Fruit fly (Drosophila melanogaster): ENCODE data around the gene KdelR.

dm6 chr2L:10476879-10477278 lies 50.2 kb downstream of the KdelR start, which contains the start of gene RluA-2:
- TF ChIP-seq CG32121 (GFP tag; IDR thresholded peaks at IDR 0.05): no peak
- TF ChIP-seq EcR (GFP tag; optimal IDR thresholded peaks at IDR 0.05): no peak
- no peak for TF ChIP-seq CG12605 (GFP tag; IDR thresholded peaks at IDR 0.05)
- no peak for TF ChIP-seq CG4496 (GFP tag; IDR thresholded peaks at IDR 0.05)
- TF ChIP-seq rn (GFP tag; IDR thresholded peaks at IDR 0.05): no peak
- no peak for TF ChIP-seq Pif1A (GFP tag; optimal IDR thresholded peaks at IDR 0.05)
- TF ChIP-seq CG15710 (tag; optimal IDR thresholded peaks at IDR 0.05): no peak
